Fruit fly (Drosophila melanogaster) whole organism: Measurements from ENCODE around the gene CG8870.

Experiments
- CG8478 ChIP-seq: fragments of >200 bp; optimal IDR thresholded peaks from 2 replicates; lab custom pipeline; 2018; ENCODE audit warnings: inconsistent platforms
- Dll ChIP-seq: fragments of >200 bp; optimal IDR thresholded peaks from 2 replicates; lab custom pipeline; 2017
- EcR ChIP-seq, 2 experiments: fragments of >200 bp; optimal IDR thresholded peaks; 2 replicates each; lab custom pipeline; 2017; ENCODE audit warnings: missing biosample characterization in 2 of 2, missing genetic modification characterization in 2 of 2, missing genetic modification reagents in 2 of 2
- pan ChIP-seq: fragments of >200 bp; optimal IDR thresholded peaks from 2 replicates; lab custom pipeline; 2017
- psq ChIP-seq: fragments of >200 bp; optimal IDR thresholded peaks from 2 replicates; lab custom pipeline; 2017

DNA sequence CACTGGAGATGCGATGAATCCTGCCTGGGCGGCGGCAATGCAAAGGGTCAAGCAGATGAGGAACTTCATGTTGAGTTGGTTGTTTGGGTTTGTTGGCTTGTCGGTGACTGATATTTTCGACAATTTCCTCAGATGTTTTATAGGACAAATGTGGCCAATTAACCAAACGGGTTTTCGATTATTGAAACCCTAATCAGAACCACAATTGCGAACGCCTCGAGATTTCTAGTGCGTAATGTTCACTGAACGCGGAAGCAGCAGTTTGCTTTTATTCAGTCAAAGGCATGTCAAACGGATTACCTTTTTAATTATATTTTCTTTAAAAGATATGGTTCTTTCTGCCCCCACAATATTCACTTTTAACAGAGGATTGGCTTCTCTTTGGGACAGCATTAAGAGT is 17.4 kb downstream of the CG8870 start, which contains the start of gene CG14374:
- TF ChIP-seq EcR (GFP tag; optimal IDR thresholded peaks at IDR 0.05; lab: Kevin White, UChicago) (no peak), pan (lab: Kevin White, UChicago) (no peak), psq (lab: Kevin White, UChicago) (no peak), Dll (lab: Kevin White, UChicago) (no peak), CG8478 (lab: Kevin White, UChicago) (no peak)
